Fruit fly (Drosophila melanogaster) whole organism: ENCODE results near the gene lmd.

Source experiments
- CG8478 ChIP-seq: fragments of >200 bp; optimal IDR thresholded peaks from 2 replicates; lab custom pipeline; 2018; ENCODE audit warnings: inconsistent platforms
- Dll ChIP-seq: fragments of >200 bp; optimal IDR thresholded peaks from 2 replicates; lab custom pipeline; 2017
- EcR ChIP-seq, 2 experiments: fragments of >200 bp; optimal IDR thresholded peaks; 2 replicates each; lab custom pipeline; 2017; ENCODE audit warnings: missing biosample characterization in 2 of 2, missing genetic modification characterization in 2 of 2, missing genetic modification reagents in 2 of 2
- psq ChIP-seq: fragments of >200 bp; optimal IDR thresholded peaks from 2 replicates; lab custom pipeline; 2017
- usp ChIP-seq: fragments of >200 bp; optimal IDR thresholded peaks from 2 replicates; lab custom pipeline; 2017; ENCODE audit warnings: missing biosample characterization, missing genetic modification characterization, mixed read lengths

DNA sequence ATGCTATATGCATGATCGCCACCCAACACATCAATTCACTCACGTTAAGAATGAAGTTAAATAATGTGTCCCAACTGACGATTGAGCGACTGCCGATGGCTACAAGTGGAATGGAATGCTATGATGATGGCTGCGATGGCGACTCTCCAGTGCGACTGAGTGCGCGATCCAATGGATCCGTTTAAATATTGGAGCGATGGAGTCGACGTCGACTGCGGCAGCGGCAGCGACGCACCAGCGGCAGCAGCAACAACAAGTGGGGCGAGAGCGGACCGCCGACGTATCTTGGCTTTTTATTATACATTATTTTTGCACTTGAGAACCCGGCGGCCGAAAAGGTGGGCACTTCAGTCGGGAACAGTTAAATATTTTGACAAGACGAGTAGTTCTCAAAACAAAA, 30.9 kb upstream of the lmd start:
- TF ChIP-seq psq (lab: Kevin White, UChicago) (no peak), CG8478 (lab: Kevin White, UChicago) (no peak), Dll (no peak), usp (no peak), EcR (GFP tag; optimal IDR thresholded peaks at IDR 0.05; lab: Kevin White, UChicago) (no peak)
